Worm (Caenorhabditis elegans): ENCODE measurements around the gene clec-138.

clec-138 gene

ce11 chrII:4598815-4599214, 20.8 kb downstream of the clec-138 start:
- TF ChIP-seq nhr-43 (tag; optimal IDR thresholded peaks at IDR 0.05; ENCODE audit: poor library complexity, severe bottlenecking) (no peak), pha-4 (tag; optimal IDR thresholded peaks at IDR 0.05) (peak; percentile 36), pqm-1 (tag; optimal IDR thresholded peaks at IDR 0.05) (peak; percentile 71), elt-2 (tag; optimal IDR thresholded peaks at IDR 0.05) (peak; percentile 85)

- no peak for TF ChIP-seq mml-1 (tag; optimal IDR thresholded peaks at IDR 0.05)
- no peak for TF ChIP-seq lin-15B (tag; optimal IDR thresholded peaks at IDR 0.05)
- peak; percentile 7 for TF ChIP-seq pqm-1 (tag; optimal IDR thresholded peaks at IDR 0.05)
- TF ChIP-seq elt-1 (tag; optimal IDR thresholded peaks at IDR 0.05), result no peak
- peak; percentile 36 for TF ChIP-seq elt-2 (tag; optimal IDR thresholded peaks at IDR 0.05)
- no peak for TF ChIP-seq nhr-25 (tag; optimal IDR thresholded peaks at IDR 0.05)
Measured at ce11 chrII:4597441-4597840, 22.2 kb downstream of the clec-138 start.

ce11 chrII:4590660-4591059, 28.9 kb downstream of the clec-138 start:
- TF ChIP-seq lsy-12 (tag; optimal IDR thresholded peaks at IDR 0.05) (peak; percentile 13), R02D3.7 (tag; optimal IDR thresholded peaks at IDR 0.05) (no peak)

- no peak for TF ChIP-seq nhr-76 (tag; optimal IDR thresholded peaks at IDR 0.05)
- no peak for TF ChIP-seq nhr-237 (tag; optimal IDR thresholded peaks at IDR 0.05)
- TF ChIP-seq ztf-11 (tag; optimal IDR thresholded peaks at IDR 0.05), result no peak
Measured at ce11 chrII:4590086-4590485, 29.5 kb downstream of the clec-138 start.

- TF ChIP-seq R02D3.7 (tag; optimal IDR thresholded peaks at IDR 0.05), result no peak
- TF ChIP-seq pha-4 (tag; optimal IDR thresholded peaks at IDR 0.05), result no peak
- TF ChIP-seq nhr-12 (tag; optimal IDR thresholded peaks at IDR 0.05), result no peak
Measured at ce11 chrII:4585327-4585726, 34.3 kb downstream of the clec-138 start.

- TF ChIP-seq ceh-9 (tag; optimal IDR thresholded peaks at IDR 0.05), result no peak
- TF ChIP-seq nhr-76 (tag; optimal IDR thresholded peaks at IDR 0.05), result no peak
- no peak for TF ChIP-seq lin-15B (tag; optimal IDR thresholded peaks at IDR 0.05)
- no peak for TF ChIP-seq pha-4 (tag; optimal IDR thresholded peaks at IDR 0.05)
- no peak for TF ChIP-seq ztf-11 (tag; optimal IDR thresholded peaks at IDR 0.05)
- TF ChIP-seq lin-39 (tag; optimal IDR thresholded peaks at IDR 0.05), result no peak
Measured at ce11 chrII:4584313-4584712, 35.3 kb downstream of the clec-138 start.

- TF ChIP-seq unc-62 (GFP tag; optimal IDR thresholded peaks at IDR 0.05) (no peak), elt-1 (tag; optimal IDR thresholded peaks at IDR 0.05) (peak; percentile 83)
Measured at ce11 chrII:4583203-4583912, 36.2 kb downstream of the clec-138 start.

- no peak for TF ChIP-seq R02D3.7 (tag; optimal IDR thresholded peaks at IDR 0.05)
- TF ChIP-seq snpc-4 (tag; optimal IDR thresholded peaks at IDR 0.05), result no peak
- TF ChIP-seq ceh-28 (tag; optimal IDR thresholded peaks at IDR 0.05), result no peak
- no peak for TF ChIP-seq aly-2 (tag; optimal IDR thresholded peaks at IDR 0.05)
- no peak for TF ChIP-seq pqm-1 (tag; optimal IDR thresholded peaks at IDR 0.05)
- TF ChIP-seq eor-1 (tag; optimal IDR thresholded peaks at IDR 0.05), result no peak
- TF ChIP-seq pha-4 (tag; optimal IDR thresholded peaks at IDR 0.05), result no peak
- no peak for TF ChIP-seq daf-12 (tag; optimal IDR thresholded peaks at IDR 0.05)
- TF ChIP-seq ztf-11 (tag; optimal IDR thresholded peaks at IDR 0.05), result no peak
- no peak for TF ChIP-seq ceh-82 (tag; optimal IDR thresholded peaks at IDR 0.05)
- TF ChIP-seq jun-1 (tag; optimal IDR thresholded peaks at IDR 0.05), result no peak
- TF ChIP-seq ztf-4 (tag; optimal IDR thresholded peaks at IDR 0.05), result no peak
- no peak for TF ChIP-seq zag-1 (tag; optimal IDR thresholded peaks at IDR 0.05)
- TF ChIP-seq nhr-11 (tag; optimal IDR thresholded peaks at IDR 0.05), result no peak
- TF ChIP-seq elt-3 (tag; optimal IDR thresholded peaks at IDR 0.05), result no peak
- TF ChIP-seq nhr-25 (tag; optimal IDR thresholded peaks at IDR 0.05), result no peak
- TF ChIP-seq tbx-2 (tag; optimal IDR thresholded peaks at IDR 0.05), result no peak
- TF ChIP-seq mml-1 (tag; optimal IDR thresholded peaks at IDR 0.05), result no peak
- TF ChIP-seq sea-2 (GFP tag; optimal IDR thresholded peaks at IDR 0.05), result no peak
- TF ChIP-seq nfya-1 (tag; optimal IDR thresholded peaks at IDR 0.05; ENCODE audit: insufficient read depth), result no peak
Measured at ce11 chrII:4581090-4581489, 38.5 kb downstream of the clec-138 start.
